Fruit fly (Drosophila melanogaster): ENCODE measurements around the gene Gr10a.

dm6 chrX:11423277-11423717, 6.1 kb upstream of the Gr10a start:
- TF ChIP-seq CTCF (optimal IDR thresholded peaks at IDR 0.05): no peak
- TF ChIP-seq CG8478 (optimal IDR thresholded peaks at IDR 0.05): no peak
